Worm (Caenorhabditis elegans) whole organism, L4 larva: ENCODE results near the gene Y38F2AR.3.

Experiments used
- Y5F2A.4 ChIP-seq: fragments of 200-800 bp; sonication (Bioruptor generic); optimal IDR thresholded peaks from 2 replicates; lab custom pipeline; 2018; ENCODE audit warnings: mild to moderate bottlenecking, missing genetic modification characterization, missing compliant biosample characterization
- ces-1 ChIP-seq: fragments of 150-350 bp; sonication (generic microtip); optimal IDR thresholded peaks from 4 replicates; lab custom pipeline; 2014; ENCODE audit warnings: missing biosample characterization, missing genetic modification reagents, missing genetic modification characterization
- egl-27 ChIP-seq: sonication (generic microtip); optimal IDR thresholded peaks from 3 replicates; lab custom pipeline; 2017; ENCODE audit warnings: missing biosample characterization, missing genetic modification reagents, missing genetic modification characterization
- nhr-237 ChIP-seq: sonication (generic microtip); optimal IDR thresholded peaks from 2 replicates; lab custom pipeline; 2017; ENCODE audit warnings: missing biosample characterization, missing genetic modification characterization
- php-3 ChIP-seq: fragments of 200-800 bp; sonication (Bioruptor generic); IDR thresholded peaks from 2 replicates; pipeline ENCODE4 v1.3.6; 2022; ENCODE audit warnings: missing genetic modification reagents, missing genetic modification characterization, missing compliant biosample characterization
- skn-1 ChIP-seq: fragments of 150-350 bp; optimal IDR thresholded peaks from 2 replicates; lab custom pipeline; 2014; ENCODE audit warnings: missing biosample characterization, missing genetic modification characterization

DNA sequence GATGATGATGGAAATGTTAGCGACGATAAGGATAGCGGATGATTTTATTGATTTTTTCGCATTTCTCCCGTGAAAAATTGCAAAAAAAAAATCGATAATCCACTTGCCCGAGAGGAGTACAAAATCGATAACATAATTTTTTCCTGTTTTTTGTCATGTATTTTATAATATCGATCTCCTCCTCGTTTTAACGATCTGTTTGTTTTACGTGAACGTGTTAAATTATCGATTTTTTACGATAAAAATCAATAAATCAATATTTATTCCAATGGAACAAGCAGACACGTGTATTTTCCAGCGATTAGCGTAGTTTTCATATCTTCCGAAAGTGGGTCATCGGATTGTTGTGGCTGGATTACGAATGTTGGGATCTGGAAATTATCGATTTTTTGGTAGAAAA is 12.2 kb downstream of the Y38F2AR.3 start:
- no peak for TF ChIP-seq ces-1 (GFP tag; lab: Kevin White, UChicago)
- no peak for TF ChIP-seq skn-1
- no peak for TF ChIP-seq nhr-237 (tag; lab: Kevin White, UChicago)
- no peak for TF ChIP-seq egl-27
- no peak for TF ChIP-seq Y5F2A.4 (GFP tag; lab: Kevin White, UChicago)
- no peak for TF ChIP-seq php-3
